Fruit fly (Drosophila melanogaster) whole organism, pupa: ENCODE measurements around the gene Chrac-14.

Experiments used
- CG10348 ChIP-seq: fragments of 200-800 bp; sonication (Bioruptor generic); IDR thresholded peaks from 2 replicates; pipeline ENCODE4 v1.3.6; 2022; ENCODE audit warnings: missing biosample characterization, missing genetic modification characterization
- CG12605 ChIP-seq: fragments of 200-800 bp; sonication (Bioruptor generic); IDR thresholded peaks from 2 replicates; pipeline ENCODE4 v1.3.6; 2022; ENCODE audit warnings: missing biosample characterization, missing genetic modification characterization
- CG13204 ChIP-seq: fragments of 200-800 bp; sonication (Bioruptor generic); optimal IDR thresholded peaks from 2 replicates; lab custom pipeline; 2018; ENCODE audit warnings: missing biosample characterization, mild to moderate bottlenecking, missing genetic modification characterization, moderate library complexity
- CG14655 ChIP-seq: fragments of 200-800 bp; sonication (Bioruptor generic); optimal IDR thresholded peaks from 3 replicates; lab custom pipeline; 2017; ENCODE audit warnings: mild to moderate bottlenecking, missing biosample characterization, missing genetic modification reagents, missing genetic modification characterization
- CG15710 ChIP-seq: fragments of 200-800 bp; sonication (Bioruptor generic); optimal IDR thresholded peaks from 2 replicates; lab custom pipeline; 2018; ENCODE audit warnings: missing biosample characterization, mild to moderate bottlenecking, missing genetic modification characterization, moderate library complexity
- CG17806 ChIP-seq: fragments of 200-800 bp; sonication (Bioruptor generic); optimal IDR thresholded peaks from 2 replicates; lab custom pipeline; 2018; ENCODE audit warnings: missing biosample characterization, mild to moderate bottlenecking, missing genetic modification characterization, moderate library complexity
- CG32121 ChIP-seq: fragments of 200-800 bp; sonication (Bioruptor generic); IDR thresholded peaks from 2 replicates; pipeline ENCODE4 v1.3.6; 2022; ENCODE audit warnings: missing biosample characterization, missing genetic modification characterization
- CG34367 ChIP-seq: fragments of 200-800 bp; sonication (Bioruptor generic); optimal IDR thresholded peaks from 2 replicates; lab custom pipeline; 2018; ENCODE audit warnings: missing biosample characterization, mild to moderate bottlenecking, missing genetic modification characterization
- CG4496 ChIP-seq: fragments of 200-800 bp; sonication (Bioruptor generic); IDR thresholded peaks from 3 replicates; pipeline ENCODE4 v1.3.6; 2022; ENCODE audit warnings: missing biosample characterization, missing genetic modification characterization
- CG8159 ChIP-seq: fragments of 200-800 bp; sonication (Bioruptor generic); optimal IDR thresholded peaks from 3 replicates; lab custom pipeline; 2018; ENCODE audit warnings: missing biosample characterization, mild to moderate bottlenecking, missing genetic modification characterization, moderate library complexity
- CG8301 ChIP-seq: fragments of 200-800 bp; sonication (Bioruptor generic); optimal IDR thresholded peaks from 2 replicates; lab custom pipeline; 2018; ENCODE audit warnings: missing biosample characterization, mild to moderate bottlenecking, missing genetic modification characterization
- CG9948 ChIP-seq: fragments of 200-800 bp; sonication (Bioruptor generic); optimal IDR thresholded peaks from 2 replicates; lab custom pipeline; 2018; ENCODE audit warnings: missing biosample characterization, mild to moderate bottlenecking, missing genetic modification characterization, moderate library complexity
- D1 ChIP-seq: fragments of 200-800 bp; sonication (Bioruptor generic); optimal IDR thresholded peaks from 2 replicates; lab custom pipeline; 2018; ENCODE audit warnings: missing biosample characterization, mild to moderate bottlenecking, missing genetic modification characterization, moderate library complexity
- EcR ChIP-seq: fragments of 200-800 bp; sonication (Bioruptor generic); optimal IDR thresholded peaks from 3 replicates; lab custom pipeline; 2019; ENCODE audit warnings: missing biosample characterization, missing genetic modification characterization, mild to moderate bottlenecking, moderate library complexity, missing genetic modification reagents
- Ets98B ChIP-seq: fragments of 200-800 bp; sonication (Bioruptor generic); IDR thresholded peaks from 2 replicates; pipeline ENCODE4 v1.3.6; 2022; ENCODE audit warnings: missing biosample characterization, missing genetic modification characterization
- Pif1A ChIP-seq: fragments of 200-800 bp; sonication (Bioruptor generic); optimal IDR thresholded peaks from 3 replicates; lab custom pipeline; 2016; ENCODE audit warnings: missing biosample characterization, missing genetic modification characterization
- Pif1B ChIP-seq: fragments of 200-800 bp; sonication (Bioruptor generic); optimal IDR thresholded peaks from 3 replicates; lab custom pipeline; 2016; ENCODE audit warnings: missing biosample characterization, missing genetic modification characterization
- Snoo ChIP-seq: fragments of 200-800 bp; sonication (Bioruptor generic); optimal IDR thresholded peaks from 3 replicates; lab custom pipeline; 2017; ENCODE audit warnings: missing biosample characterization, mild to moderate bottlenecking, missing genetic modification characterization, inconsistent platforms
- fd96Ca ChIP-seq: fragments of 200-800 bp; sonication (Bioruptor generic); IDR thresholded peaks from 3 replicates; pipeline ENCODE4 v1.3.6; 2022; ENCODE audit warnings: missing biosample characterization, missing genetic modification characterization
- gl ChIP-seq: fragments of 200-800 bp; sonication (Bioruptor generic); optimal IDR thresholded peaks from 2 replicates; lab custom pipeline; 2018; ENCODE audit warnings: missing biosample characterization, mild to moderate bottlenecking, missing genetic modification characterization
- rn ChIP-seq: fragments of 200-800 bp; sonication (Bioruptor generic); IDR thresholded peaks from 2 replicates; pipeline ENCODE4 v1.3.6; 2022; ENCODE audit warnings: missing biosample characterization, missing genetic modification characterization

Gene Chrac-14

DNA sequence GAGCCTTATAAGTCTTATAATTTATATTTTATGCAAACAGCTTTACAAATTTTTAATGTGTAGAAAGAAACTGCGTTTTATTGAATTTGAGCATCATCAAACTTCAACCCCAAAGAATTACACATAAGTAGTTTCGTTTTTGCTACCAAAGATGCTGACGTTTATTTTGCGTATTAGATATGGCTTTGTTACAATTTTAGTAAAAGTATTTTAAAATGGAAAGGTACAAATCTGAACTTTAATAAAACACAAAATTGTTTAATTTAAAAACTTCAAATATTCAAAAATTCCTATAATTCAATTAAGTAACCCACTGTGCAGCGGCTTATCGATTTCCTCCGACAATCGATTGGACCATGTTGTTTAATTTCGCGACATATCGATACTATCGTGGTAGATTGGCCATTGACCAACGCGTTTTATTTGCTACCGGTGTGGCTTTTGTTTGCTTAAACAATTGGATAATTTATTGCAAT lies 26.9 kb downstream of the Chrac-14 start, which contains the start of gene prg:
Gene prg, plus strand, starts transcription at position 382 of the 476 bp plus-strand sequence.
- TF ChIP-seq CG9948 (peak; percentile 5), Snoo (peak; percentile 49), rn (no peak), CG17806 (tag; lab: Kevin White, UChicago) (peak; percentile 44), CG12605 (GFP tag; lab: Robert Waterston, UW) (peak; percentile 53), CG32121 (peak; percentile 56; the same call in 1 of the 2 replicates), EcR (GFP tag; lab: Kevin White, UChicago) (peak; percentile 58), Ets98B (peak; percentile 37), Pif1B (GFP tag; lab: Kevin White, UChicago) (peak; percentile 45), CG34367 (tag; lab: Kevin White, UChicago) (peak; percentile 30), CG8301 (tag; lab: Kevin White, UChicago) (peak; percentile 58), CG8159 (tag; lab: Kevin White, UChicago) (peak; percentile 61), CG10348 (no peak), gl (no peak), CG4496 (GFP tag; lab: Robert Waterston, UW) (peak; percentile 70), fd96Ca (GFP tag; lab: Robert Waterston, UW) (no peak), D1 (tag; lab: Kevin White, UChicago) (peak; percentile 39), CG13204 (no peak), CG15710 (tag; lab: Kevin White, UChicago) (peak; percentile 50), CG14655 (GFP tag; lab: Kevin White, UChicago) (peak; percentile 55), Pif1A (peak; percentile 78)

dm6 chr2L:8466643-8467042 lies 29.4 kb downstream of the Chrac-14 start, which contains the start of gene dachs:
dachs (plus strand) TSS chr2L:8466817.
- TF ChIP-seq CG4496 (GFP tag; lab: Robert Waterston, UW) = no peak
- no peak for TF ChIP-seq CG12605 (GFP tag; lab: Robert Waterston, UW)
- no peak for TF ChIP-seq gl
- no peak for TF ChIP-seq CG8159 (tag; lab: Kevin White, UChicago)
- TF ChIP-seq CG34367 (tag; lab: Kevin White, UChicago) = no peak
- no peak for TF ChIP-seq CG17806 (tag; lab: Kevin White, UChicago)
- no peak for TF ChIP-seq CG32121
- TF ChIP-seq fd96Ca (GFP tag; lab: Robert Waterston, UW) = no peak
- no peak for TF ChIP-seq CG14655 (GFP tag; lab: Kevin White, UChicago)
- no peak for TF ChIP-seq Ets98B
- no peak for TF ChIP-seq EcR (GFP tag; lab: Kevin White, UChicago)
- TF ChIP-seq CG10348 = no peak
- TF ChIP-seq D1 (tag; lab: Kevin White, UChicago) = no peak
- TF ChIP-seq CG13204 = no peak
- no peak for TF ChIP-seq Pif1B (GFP tag; lab: Kevin White, UChicago)
- no peak for TF ChIP-seq rn
- no peak for TF ChIP-seq Snoo
- no peak for TF ChIP-seq CG9948
- no peak for TF ChIP-seq CG8301 (tag; lab: Kevin White, UChicago)
- no peak for TF ChIP-seq CG15710 (tag; lab: Kevin White, UChicago)

- TF ChIP-seq EcR (GFP tag; lab: Kevin White, UChicago) (no peak), gl (peak; percentile 13), Pif1B (GFP tag; lab: Kevin White, UChicago) (no peak), rn (no peak), CG34367 (tag; lab: Kevin White, UChicago) (no peak), CG17806 (tag; lab: Kevin White, UChicago) (no peak), CG10348 (no peak), CG4496 (GFP tag; lab: Robert Waterston, UW) (no peak), CG13204 (no peak), Ets98B (no peak), CG32121 (no peak), CG15710 (tag; lab: Kevin White, UChicago) (peak; percentile 15), CG8159 (tag; lab: Kevin White, UChicago) (peak; percentile 41), CG14655 (GFP tag; lab: Kevin White, UChicago) (peak; percentile 59), Snoo (peak; percentile 8), CG12605 (GFP tag; lab: Robert Waterston, UW) (no peak), CG8301 (tag; lab: Kevin White, UChicago) (peak; percentile 49), Pif1A (peak; percentile 21), CG9948 (no peak), fd96Ca (GFP tag; lab: Robert Waterston, UW) (no peak), D1 (tag; lab: Kevin White, UChicago) (no peak)
These were observed 31.9 kb downstream of the Chrac-14 start for dm6 chr2L:8468929-8469681.

dm6 chr2L:8471667-8472066 lies 34.5 kb downstream of the Chrac-14 start:
- TF ChIP-seq gl = no peak
- TF ChIP-seq CG15710 (tag; lab: Kevin White, UChicago) = peak; percentile 71
- TF ChIP-seq CG13204 = no peak
- TF ChIP-seq CG4496 (GFP tag; lab: Robert Waterston, UW) = 0 out of 3 replicates have a peak, but pooled peaks have one; percentile 33
- peak; percentile 86 for TF ChIP-seq CG14655 (GFP tag; lab: Kevin White, UChicago)
- peak; percentile 62 for TF ChIP-seq Pif1A
- TF ChIP-seq EcR (GFP tag; lab: Kevin White, UChicago) = peak; percentile 3
- peak; percentile 70 for TF ChIP-seq D1 (tag; lab: Kevin White, UChicago)
- peak; percentile 84 for TF ChIP-seq CG9948
- peak; percentile 52; the same call in 1 of the 2 replicates for TF ChIP-seq CG32121
- TF ChIP-seq CG10348 = no peak
- peak; percentile 85 for TF ChIP-seq CG8301 (tag; lab: Kevin White, UChicago)
- TF ChIP-seq Snoo = peak; percentile 31
- no peak for TF ChIP-seq rn
- no peak for TF ChIP-seq Ets98B
- TF ChIP-seq CG34367 (tag; lab: Kevin White, UChicago) = peak; percentile 66
- TF ChIP-seq CG12605 (GFP tag; lab: Robert Waterston, UW) = 0 out of 2 replicates have a peak, but pooled peaks have one; percentile 20
- peak; percentile 76 for TF ChIP-seq CG8159 (tag; lab: Kevin White, UChicago)
- no peak for TF ChIP-seq fd96Ca (GFP tag; lab: Robert Waterston, UW)
- TF ChIP-seq CG17806 (tag; lab: Kevin White, UChicago) = peak; percentile 69
- TF ChIP-seq Pif1B (GFP tag; lab: Kevin White, UChicago) = peak; percentile 36
